Fruit fly (Drosophila melanogaster) whole organism, embryonic: ENCODE measurements around the gene APC4.

ENCODE experiments used
- Atf-2 ChIP-seq: fragments of 200-800 bp; sonication (Bioruptor generic); optimal IDR thresholded peaks from 2 replicates; lab custom pipeline; 2016; ENCODE audit warnings: missing biosample characterization, missing genetic modification characterization
- B-H2 ChIP-seq: fragments of 200-800 bp; sonication (Bioruptor generic); optimal IDR thresholded peaks from 2 replicates; lab custom pipeline; 2018; ENCODE audit warnings: missing biosample characterization, mild to moderate bottlenecking, missing genetic modification characterization
- CG11456 ChIP-seq: fragments of 200-800 bp; sonication (Bioruptor generic); IDR thresholded peaks from 3 replicates; pipeline ENCODE4 v1.3.6; 2022; ENCODE audit warnings: missing biosample characterization, missing genetic modification characterization
- CG14441 ChIP-seq: fragments of 200-800 bp; sonication (Bioruptor generic); IDR thresholded peaks from 2 replicates; pipeline ENCODE4 v1.3.6; 2022; ENCODE audit warnings: missing biosample characterization, missing genetic modification characterization
- CG15514 ChIP-seq: fragments of 200-800 bp; sonication (Bioruptor generic); optimal IDR thresholded peaks from 3 replicates; lab custom pipeline; 2017; ENCODE audit warnings: missing biosample characterization, missing genetic modification characterization, mild to moderate bottlenecking, moderate library complexity, missing genetic modification reagents
- CG15601 ChIP-seq: fragments of 200-800 bp; sonication (Bioruptor generic); optimal IDR thresholded peaks from 3 replicates; lab custom pipeline; 2019; ENCODE audit warnings: missing biosample characterization, mild to moderate bottlenecking, missing genetic modification characterization, moderate library complexity
- CG17802 ChIP-seq: fragments of 200-800 bp; sonication (Bioruptor generic); optimal IDR thresholded peaks from 2 replicates; lab custom pipeline; 2018; ENCODE audit warnings: missing biosample characterization, mild to moderate bottlenecking, missing genetic modification characterization, moderate library complexity
- CG32772 ChIP-seq: fragments of 200-800 bp; sonication (Bioruptor generic); IDR thresholded peaks from 2 replicates; pipeline ENCODE4 v1.3.6; 2022; ENCODE audit warnings: missing biosample characterization, missing genetic modification characterization
- CG34422 ChIP-seq: fragments of 200-800 bp; sonication (Bioruptor generic); IDR thresholded peaks from 3 replicates; pipeline ENCODE4 v1.3.6; 2022; ENCODE audit warnings: missing biosample characterization, missing genetic modification characterization
- CG3847 ChIP-seq: fragments of 200-800 bp; sonication (Bioruptor generic); IDR thresholded peaks from 2 replicates; pipeline ENCODE4 v1.3.6; 2022; ENCODE audit warnings: missing biosample characterization, missing genetic modification characterization
- CG4424 ChIP-seq: fragments of 200-800 bp; sonication (Bioruptor generic); optimal IDR thresholded peaks from 3 replicates; lab custom pipeline; 2016; ENCODE audit warnings: missing biosample characterization, missing genetic modification characterization
- CG5180 ChIP-seq: fragments of 200-800 bp; sonication (Bioruptor generic); optimal IDR thresholded peaks from 3 replicates; lab custom pipeline; 2017; ENCODE audit warnings: missing biosample characterization, missing genetic modification characterization, mild to moderate bottlenecking, moderate library complexity, missing genetic modification reagents
- CG5953 ChIP-seq: fragments of 200-800 bp; sonication (Bioruptor generic); IDR thresholded peaks from 2 replicates; pipeline ENCODE4 v1.3.6; 2022; ENCODE audit warnings: missing biosample characterization, missing genetic modification characterization
- CG7357 ChIP-seq: fragments of 200-800 bp; sonication (Bioruptor generic); IDR thresholded peaks from 3 replicates; pipeline ENCODE4 v1.3.6; 2022; ENCODE audit warnings: missing biosample characterization, missing genetic modification characterization
- CG8281 ChIP-seq: fragments of 200-800 bp; sonication (Bioruptor generic); optimal IDR thresholded peaks from 2 replicates; lab custom pipeline; 2018; ENCODE audit warnings: missing biosample characterization, mild to moderate bottlenecking, missing genetic modification characterization, moderate library complexity
- CG9609 ChIP-seq: fragments of 200-800 bp; sonication (Bioruptor generic); optimal IDR thresholded peaks from 3 replicates; lab custom pipeline; 2016; ENCODE audit warnings: missing biosample characterization, missing genetic modification characterization
- Camta ChIP-seq: fragments of 200-800 bp; sonication (Bioruptor generic); optimal IDR thresholded peaks from 2 replicates; lab custom pipeline; 2016; ENCODE audit warnings: missing biosample characterization, missing genetic modification characterization
- CkIIα-i1 ChIP-seq: fragments of 200-800 bp; sonication (Bioruptor generic); IDR thresholded peaks from 2 replicates; pipeline ENCODE4 v1.3.6; 2022; ENCODE audit warnings: missing biosample characterization, missing genetic modification characterization
- Deaf1 ChIP-seq: fragments of 200-800 bp; optimal IDR thresholded peaks from 3 replicates; lab custom pipeline; 2019; ENCODE audit warnings: missing biosample characterization, mild to moderate bottlenecking, missing genetic modification characterization, moderate library complexity
- Dip3 ChIP-seq: fragments of 200-800 bp; sonication (Bioruptor generic); optimal IDR thresholded peaks from 3 replicates; lab custom pipeline; 2016; ENCODE audit warnings: missing biosample characterization, missing genetic modification characterization
- Ets65A ChIP-seq: fragments of 200-800 bp; sonication (Bioruptor generic); peaks from one replicate; lab custom pipeline; 2016; ENCODE audit warnings: missing biosample characterization, missing genetic modification characterization
- Gug ChIP-seq: fragments of 200-800 bp; sonication (Bioruptor generic); IDR thresholded peaks from 4 replicates; pipeline ENCODE4 v1.3.6; 2022; ENCODE audit warnings: missing biosample characterization, missing genetic modification characterization
- Hmr ChIP-seq: fragments of 200-800 bp; sonication (Bioruptor generic); optimal IDR thresholded peaks from 3 replicates; lab custom pipeline; 2017; ENCODE audit warnings: mild to moderate bottlenecking, missing biosample characterization, missing genetic modification reagents, missing genetic modification characterization
- Hmx ChIP-seq: fragments of 200-800 bp; sonication (Bioruptor generic); optimal IDR thresholded peaks from 2 replicates; lab custom pipeline; 2016; ENCODE audit warnings: missing biosample characterization, missing genetic modification characterization
- Hr39 ChIP-seq: fragments of >200 bp; optimal IDR thresholded peaks from 2 replicates; lab custom pipeline; 2017
- Nf-YC ChIP-seq: fragments of 200-800 bp; optimal IDR thresholded peaks from 3 replicates; lab custom pipeline; 2019; ENCODE audit warnings: missing biosample characterization, mild to moderate bottlenecking, missing genetic modification characterization, moderate library complexity
- Sox100B ChIP-seq: fragments of 200-800 bp; sonication (Bioruptor generic); optimal IDR thresholded peaks from 3 replicates; lab custom pipeline; 2018; ENCODE audit warnings: missing biosample characterization, mild to moderate bottlenecking, missing genetic modification characterization
- Sox102F ChIP-seq: fragments of 200-800 bp; sonication (Bioruptor generic); optimal IDR thresholded peaks from 2 replicates; lab custom pipeline; 2018; ENCODE audit warnings: missing biosample characterization, mild to moderate bottlenecking, missing genetic modification characterization, moderate library complexity
- Vsx1 ChIP-seq: fragments of 200-800 bp; sonication (Bioruptor generic); optimal IDR thresholded peaks from 2 replicates; lab custom pipeline; 2017; ENCODE audit warnings: missing biosample characterization, mild to moderate bottlenecking, missing genetic modification characterization, missing genetic modification reagents
- ato ChIP-seq: fragments of 200-800 bp; sonication (Bioruptor generic); IDR thresholded peaks from 2 replicates; pipeline ENCODE4 v1.3.6; 2022; ENCODE audit warnings: missing biosample characterization, missing genetic modification characterization; ENCODE audit not compliant: partially characterized antibody
- cad ChIP-seq: fragments of >200 bp; optimal IDR thresholded peaks from 2 replicates; lab custom pipeline; 2017; ENCODE audit warnings: missing biosample characterization, missing genetic modification characterization
- cwo ChIP-seq: fragments of 200-800 bp; sonication (Bioruptor generic); optimal IDR thresholded peaks from 3 replicates; lab custom pipeline; 2017; ENCODE audit warnings: missing biosample characterization, missing genetic modification characterization, mild to moderate bottlenecking, moderate library complexity, missing genetic modification reagents
- dan ChIP-seq: fragments of 200-800 bp; sonication (Bioruptor generic); IDR thresholded peaks from 2 replicates; pipeline ENCODE4 v1.3.6; 2022; ENCODE audit warnings: missing biosample characterization, missing genetic modification characterization
- exex ChIP-seq: fragments of 200-800 bp; sonication (Bioruptor generic); optimal IDR thresholded peaks from 4 replicates; lab custom pipeline; 2018; ENCODE audit warnings: missing biosample characterization, mild to moderate bottlenecking, missing genetic modification characterization, moderate library complexity
- fru ChIP-seq: fragments of >200 bp; optimal IDR thresholded peaks from 2 replicates; lab custom pipeline; 2017
- fu2 ChIP-seq: fragments of 200-800 bp; sonication (Bioruptor generic); optimal IDR thresholded peaks from 2 replicates; lab custom pipeline; 2016; ENCODE audit warnings: missing biosample characterization, missing genetic modification characterization
- gt ChIP-seq: fragments of 200-800 bp; sonication (Bioruptor generic); IDR thresholded peaks from 2 replicates; pipeline ENCODE4 v1.3.6; 2022; ENCODE audit warnings: missing biosample characterization, missing genetic modification characterization
- hbn ChIP-seq: fragments of 200-800 bp; sonication (Bioruptor generic); IDR thresholded peaks from 2 replicates; pipeline ENCODE4 v1.3.6; 2022; ENCODE audit warnings: missing biosample characterization, missing genetic modification characterization; ENCODE audit not compliant: partially characterized antibody
- jing ChIP-seq: fragments of 200-800 bp; sonication (Bioruptor generic); optimal IDR thresholded peaks from 2 replicates; lab custom pipeline; 2018; ENCODE audit warnings: missing biosample characterization, mild to moderate bottlenecking, missing genetic modification characterization
- kah ChIP-seq: fragments of 200-800 bp; sonication (Bioruptor generic); optimal IDR thresholded peaks from 2 replicates; lab custom pipeline; 2018; ENCODE audit warnings: missing biosample characterization, mild to moderate bottlenecking, missing genetic modification characterization
- lab ChIP-seq: fragments of 200-800 bp; sonication (Bioruptor generic); optimal IDR thresholded peaks from 3 replicates; lab custom pipeline; 2017; ENCODE audit warnings: missing biosample characterization, missing genetic modification characterization, mild to moderate bottlenecking, moderate library complexity, missing genetic modification reagents
- mirr ChIP-seq: fragments of 200-800 bp; sonication (Bioruptor generic); optimal IDR thresholded peaks from 3 replicates; lab custom pipeline; 2018; ENCODE audit warnings: missing biosample characterization, mild to moderate bottlenecking, missing genetic modification characterization
- nau ChIP-seq: fragments of 200-800 bp; sonication (Bioruptor generic); optimal IDR thresholded peaks from 3 replicates; lab custom pipeline; 2017; ENCODE audit warnings: missing biosample characterization, mild to moderate bottlenecking, missing genetic modification characterization, missing genetic modification reagents
- pho ChIP-seq: fragments of 200-800 bp; sonication (Bioruptor generic); optimal IDR thresholded peaks from 2 replicates; lab custom pipeline; 2016; ENCODE audit warnings: missing biosample characterization, missing genetic modification characterization
- pzg ChIP-seq: fragments of 200-800 bp; sonication (Bioruptor generic); optimal IDR thresholded peaks from 3 replicates; lab custom pipeline; 2018; ENCODE audit warnings: missing biosample characterization, mild to moderate bottlenecking, missing genetic modification characterization, moderate library complexity
- slou ChIP-seq: fragments of 200-800 bp; sonication (Bioruptor generic); optimal IDR thresholded peaks from 3 replicates; lab custom pipeline; 2016; ENCODE audit warnings: missing biosample characterization, missing genetic modification characterization
- unpg ChIP-seq: fragments of 200-800 bp; sonication (Bioruptor generic); optimal IDR thresholded peaks from 3 replicates; lab custom pipeline; 2018; ENCODE audit warnings: missing biosample characterization, mild to moderate bottlenecking, missing genetic modification characterization, moderate library complexity
- usp ChIP-seq: fragments of >200 bp; optimal IDR thresholded peaks from 2 replicates; lab custom pipeline; 2017; ENCODE audit warnings: missing biosample characterization, missing genetic modification characterization
- zen ChIP-seq: fragments of 200-800 bp; sonication (Bioruptor generic); optimal IDR thresholded peaks from 3 replicates; lab custom pipeline; 2018; ENCODE audit warnings: missing biosample characterization, mild to moderate bottlenecking, missing genetic modification characterization, moderate library complexity

The APC4 gene

dm6 chrX:9074040-9074439 lies 8.7 kb upstream of the APC4 start (continued):
- TF ChIP-seq CG7357 (GFP tag; lab: Robert Waterston, UW) = no peak
- TF ChIP-seq CG5953 (GFP tag; lab: Robert Waterston, UW) = no peak
- TF ChIP-seq Ets65A = peak; percentile 27
- no peak for TF ChIP-seq CG9609 (GFP tag; lab: Kevin White, UChicago)
- peak; percentile 14 for TF ChIP-seq mirr (GFP tag; lab: Kevin White, UChicago)
- no peak for TF ChIP-seq CG3847
- TF ChIP-seq B-H2 (GFP tag; lab: Kevin White, UChicago) = no peak
- TF ChIP-seq Sox102F (GFP tag; lab: Kevin White, UChicago) = no peak
- no peak for TF ChIP-seq CG4424
- TF ChIP-seq unpg (GFP tag; lab: Kevin White, UChicago) = no peak
- no peak for TF ChIP-seq ato
- TF ChIP-seq cwo (GFP tag; lab: Kevin White, UChicago) = no peak
- TF ChIP-seq gt (GFP tag; lab: Robert Waterston, UW) = no peak
- TF ChIP-seq CG11456 = no peak
- no peak for TF ChIP-seq usp
- TF ChIP-seq CG5180 = no peak
- no peak for TF ChIP-seq CG15601
- TF ChIP-seq zen (tag; lab: Kevin White, UChicago) = no peak
- no peak for TF ChIP-seq Hmx (GFP tag; lab: Kevin White, UChicago)
- no peak for TF ChIP-seq dan (GFP tag; lab: Robert Waterston, UW)
- TF ChIP-seq jing (GFP tag; lab: Kevin White, UChicago) = no peak
- peak; percentile 84 for TF ChIP-seq CG8281 (tag; lab: Kevin White, UChicago)
- no peak for TF ChIP-seq Hr39 (lab: Kevin White, UChicago)
- TF ChIP-seq CG15514 (GFP tag; lab: Kevin White, UChicago) = no peak
- TF ChIP-seq lab (GFP tag; lab: Kevin White, UChicago) = peak; percentile 39
- TF ChIP-seq Gug (GFP tag; lab: Robert Waterston, UW) = no peak
- TF ChIP-seq exex = no peak
- no peak for TF ChIP-seq slou (GFP tag; lab: Kevin White, UChicago)
- no peak for TF ChIP-seq pzg
- TF ChIP-seq cad (GFP tag; lab: Kevin White, UChicago) = no peak
- no peak for TF ChIP-seq CG14441 (GFP tag; lab: Robert Waterston, UW)
- TF ChIP-seq hbn (GFP tag; lab: Robert Waterston, UW) = no peak
- TF ChIP-seq fu2 = no peak
- TF ChIP-seq nau (GFP tag; lab: Kevin White, UChicago) = no peak
- no peak for TF ChIP-seq Camta (GFP tag; lab: Kevin White, UChicago)
- no peak for TF ChIP-seq Sox100B
- TF ChIP-seq CkIIα-i1 (GFP tag; lab: Robert Waterston, UW) = no peak
- no peak for TF ChIP-seq Vsx1 (GFP tag; lab: Kevin White, UChicago)
- TF ChIP-seq fru (lab: Kevin White, UChicago) = no peak
- TF ChIP-seq Hmr (GFP tag; lab: Kevin White, UChicago) = peak; percentile 21
- TF ChIP-seq CG32772 = no peak
- no peak for TF ChIP-seq Dip3 (GFP tag; lab: Kevin White, UChicago)
- no peak for TF ChIP-seq Atf-2 (GFP tag; lab: Kevin White, UChicago)
- TF ChIP-seq kah = no peak
- no peak for TF ChIP-seq CG17802
- TF ChIP-seq Deaf1 = no peak
- no peak for TF ChIP-seq pho (GFP tag; lab: Kevin White, UChicago)
- no peak for TF ChIP-seq Nf-YC (tag; lab: Kevin White, UChicago)
- no peak for TF ChIP-seq CG34422 (GFP tag; lab: Robert Waterston, UW)
